Fruit fly (Drosophila melanogaster): Measurements from ENCODE around the gene CG5250.

CG5250 gene

dm6 chr3R:19274028-19274427 lies 45.0 kb upstream of the CG5250 start (continued):
- no peak for TF ChIP-seq CG16813 (GFP tag; IDR thresholded peaks at IDR 0.05; ENCODE audit: partially characterized antibody)
- TF ChIP-seq Stat92E (GFP tag; optimal IDR thresholded peaks at IDR 0.05), result no peak
- TF ChIP-seq CG11093 (GFP tag; IDR thresholded peaks at IDR 0.05), result no peak

- TF ChIP-seq CG15269 (tag; optimal IDR thresholded peaks at IDR 0.05), result no peak
- no peak for TF ChIP-seq vnd (GFP tag; IDR thresholded peaks at IDR 0.05; ENCODE audit: partially characterized antibody)
- no peak for TF ChIP-seq BEAF-32 (GFP tag; optimal IDR thresholded peaks at IDR 0.05)
- TF ChIP-seq CG12942 (GFP tag; optimal IDR thresholded peaks at IDR 0.05), result no peak
- TF ChIP-seq row (GFP tag; IDR thresholded peaks at IDR 0.05), result no peak
- peak; percentile 75 for TF ChIP-seq CTCF (GFP tag; optimal IDR thresholded peaks at IDR 0.05)
- no peak for TF ChIP-seq stwl (tag; optimal IDR thresholded peaks at IDR 0.05)
- TF ChIP-seq CkIIα-i1 (GFP tag; IDR thresholded peaks at IDR 0.05), result no peak
- TF ChIP-seq Ets65A (GFP tag), result peak; percentile 70
- no peak for TF ChIP-seq cato (GFP tag; optimal IDR thresholded peaks at IDR 0.05; ENCODE audit: borderline replicate concordance)
Observed at dm6 chr3R:19271125-19271524, 42.0 kb upstream of the CG5250 start.

dm6 chr3R:19264789-19265188 lies 35.7 kb upstream of the CG5250 start:
- TF ChIP-seq Drgx (GFP tag; IDR thresholded peaks at IDR 0.05) (peak; percentile 42), CG13775 (GFP tag; optimal IDR thresholded peaks at IDR 0.05) (no peak), chm (GFP tag; IDR thresholded peaks at IDR 0.05) (no peak), Dll (GFP tag; IDR thresholded peaks at IDR 0.05; ENCODE audit: partially characterized antibody) (no peak), BtbVII (GFP tag; optimal IDR thresholded peaks at IDR 0.05) (no peak)

dm6 chr3R:19256477-19256876 lies 27.4 kb upstream of the CG5250 start, which contains the start of gene CG14280:
Gene CG14280 (plus strand): TSS chr3R:19256777.
- TF ChIP-seq tin (GFP tag; optimal IDR thresholded peaks at IDR 0.05) (no peak), dmrt11E (tag; optimal IDR thresholded peaks at IDR 0.05) (no peak), ase (GFP tag; IDR thresholded peaks at IDR 0.05) (no peak), Hr3 (GFP tag; optimal IDR thresholded peaks at IDR 0.05) (no peak), maf-S (GFP tag; optimal IDR thresholded peaks at IDR 0.05) (no peak), dm (GFP tag; optimal IDR thresholded peaks at IDR 0.05) (no peak), emc (GFP tag; optimal IDR thresholded peaks at IDR 0.05) (no peak), aop (GFP tag; IDR thresholded peaks at IDR 0.05) (no peak), dan (GFP tag; IDR thresholded peaks at IDR 0.05) (no peak), CG4820 (GFP tag; optimal IDR thresholded peaks at IDR 0.05) (no peak), chn (GFP tag; optimal IDR thresholded peaks at IDR 0.05) (no peak), Fer2 (tag; optimal IDR thresholded peaks at IDR 0.05) (no peak), CrebB (tag; optimal IDR thresholded peaks at IDR 0.05) (no peak), CG4404 (GFP tag; IDR thresholded peaks at IDR 0.05) (no peak)

- TF ChIP-seq sens (GFP tag) (peak; percentile 7), CG9932 (GFP tag; IDR thresholded peaks at IDR 0.05) (0 out of 2 replicates have a peak, but pooled peaks have one; percentile 5), Sox102F (GFP tag; optimal IDR thresholded peaks at IDR 0.05) (peak; percentile 4), CG13424 (tag; optimal IDR thresholded peaks at IDR 0.05) (no peak), CG11504 (tag; optimal IDR thresholded peaks at IDR 0.05) (peak; percentile 7), zfh1 (GFP tag; IDR thresholded peaks at IDR 0.05) (peak; percentile 37; the same call in 2 of the 3 replicates), bsh (GFP tag; optimal IDR thresholded peaks at IDR 0.05) (peak; percentile 7 to 48), H15 (GFP tag; IDR thresholded peaks at IDR 0.05) (0 out of 3 replicates have a peak, but pooled peaks have one; percentile 19), sd (tag; optimal IDR thresholded peaks at IDR 0.05) (no peak), row (GFP tag; IDR thresholded peaks at IDR 0.05) (0 out of 3 replicates have a peak, but pooled peaks have one; percentile 21), usp (GFP tag; optimal IDR thresholded peaks at IDR 0.05) (no peak), gem (tag; optimal IDR thresholded peaks at IDR 0.05) (peak; percentile 6), mirr (GFP tag; optimal IDR thresholded peaks at IDR 0.05) (no peak), gro (GFP tag; optimal IDR thresholded peaks at IDR 0.05) (no peak), Drgx (GFP tag; IDR thresholded peaks at IDR 0.05) (peak; percentile 54; the same call in 1 of the 2 replicates), sisA (GFP tag; IDR thresholded peaks at IDR 0.05) (0 out of 2 replicates have a peak, but pooled peaks have one; percentile 24), Ptx1 (GFP tag; IDR thresholded peaks at IDR 0.05) (0 out of 2 replicates have a peak, but pooled peaks have one; percentile 10)
Observed at dm6 chr3R:19255255-19255654, 26.2 kb upstream of the CG5250 start.
